Fruit fly (Drosophila melanogaster) whole organism, embryonic: ENCODE measurements around the gene Kr-h1.

Source experiments
- Bteb2 ChIP-seq: fragments of 200-800 bp; sonication (Bioruptor generic); optimal IDR thresholded peaks from 2 replicates; lab custom pipeline; 2016; ENCODE audit warnings: missing biosample characterization, missing genetic modification characterization
- CG11695 ChIP-seq: fragments of 200-800 bp; sonication (Bioruptor generic); IDR thresholded peaks from 3 replicates; pipeline ENCODE4 v1.3.6; 2022; ENCODE audit warnings: missing biosample characterization, missing genetic modification characterization
- CG12659 ChIP-seq: fragments of 200-800 bp; sonication (Bioruptor generic); optimal IDR thresholded peaks from 3 replicates; lab custom pipeline; 2017; ENCODE audit warnings: mild to moderate bottlenecking, missing biosample characterization, missing genetic modification reagents, missing genetic modification characterization
- CG13123 ChIP-seq: fragments of 200-800 bp; sonication (Bioruptor generic); optimal IDR thresholded peaks from 2 replicates; lab custom pipeline; 2016; ENCODE audit warnings: missing biosample characterization, missing genetic modification characterization
- CG13624 ChIP-seq: fragments of 200-800 bp; sonication (Bioruptor generic); optimal IDR thresholded peaks from 2 replicates; lab custom pipeline; 2016; ENCODE audit warnings: missing biosample characterization, missing genetic modification characterization
- CG1603 ChIP-seq: fragments of 200-800 bp; sonication (Bioruptor generic); optimal IDR thresholded peaks from 2 replicates; lab custom pipeline; 2019; ENCODE audit warnings: missing biosample characterization, mild to moderate bottlenecking, missing genetic modification characterization, moderate library complexity
- CG3065 ChIP-seq: fragments of 200-800 bp; sonication (Bioruptor generic); optimal IDR thresholded peaks from 2 replicates; lab custom pipeline; 2016; ENCODE audit warnings: missing biosample characterization, missing genetic modification characterization
- CG31224 ChIP-seq: fragments of 200-800 bp; sonication (Bioruptor generic); IDR thresholded peaks from 2 replicates; pipeline ENCODE4 v1.3.6; 2022; ENCODE audit warnings: missing biosample characterization, missing genetic modification characterization
- CG31388 ChIP-seq: fragments of 200-800 bp; sonication (Bioruptor generic); optimal IDR thresholded peaks from 2 replicates; lab custom pipeline; 2016; ENCODE audit warnings: missing biosample characterization, missing genetic modification characterization
- CG3281 ChIP-seq: fragments of 200-800 bp; sonication (Bioruptor generic); optimal IDR thresholded peaks from 3 replicates; lab custom pipeline; 2017; ENCODE audit warnings: missing biosample characterization, mild to moderate bottlenecking, missing genetic modification characterization
- CG33557 ChIP-seq: fragments of 200-800 bp; sonication (Bioruptor generic); optimal IDR thresholded peaks from 2 replicates; lab custom pipeline; 2019; ENCODE audit warnings: missing biosample characterization, mild to moderate bottlenecking, missing genetic modification characterization, moderate library complexity
- CG6765 ChIP-seq: fragments of 200-800 bp; sonication (Bioruptor generic); optimal IDR thresholded peaks from 3 replicates; lab custom pipeline; 2017; ENCODE audit warnings: missing biosample characterization, mild to moderate bottlenecking, missing genetic modification characterization
- CG8388 ChIP-seq: fragments of 200-800 bp; sonication (Bioruptor generic); optimal IDR thresholded peaks from 2 replicates; lab custom pipeline; 2019; ENCODE audit warnings: missing biosample characterization, mild to moderate bottlenecking, missing genetic modification characterization, moderate library complexity
- CG9437 ChIP-seq: fragments of 200-800 bp; sonication (Bioruptor generic); optimal IDR thresholded peaks from 2 replicates; lab custom pipeline; 2018; ENCODE audit warnings: missing biosample characterization, mild to moderate bottlenecking, missing genetic modification characterization
- CG9797 ChIP-seq: fragments of 200-800 bp; sonication (Bioruptor generic); optimal IDR thresholded peaks from 3 replicates; lab custom pipeline; 2018; ENCODE audit warnings: missing biosample characterization, mild to moderate bottlenecking, missing genetic modification characterization
- CG9876 ChIP-seq: fragments of 200-800 bp; sonication (Bioruptor generic); optimal IDR thresholded peaks from 2 replicates; lab custom pipeline; 2016; ENCODE audit warnings: missing biosample characterization, missing genetic modification characterization
- Camta ChIP-seq: fragments of 200-800 bp; sonication (Bioruptor generic); optimal IDR thresholded peaks from 2 replicates; lab custom pipeline; 2016; ENCODE audit warnings: missing biosample characterization, missing genetic modification characterization
- CoRest ChIP-seq: fragments of 200-800 bp; sonication (Bioruptor generic); optimal IDR thresholded peaks from 3 replicates; lab custom pipeline; 2018; ENCODE audit warnings: missing biosample characterization, mild to moderate bottlenecking, missing genetic modification characterization, moderate library complexity
- D ChIP-seq, 2 experiments: fragments of 200-800 bp in 1 of 2; fragments of >200 bp in 1 of 2; sonication (Bioruptor generic) in 1 of 2; optimal IDR thresholded peaks; 2 replicates in 1 of 2; 3 replicates in 1 of 2; lab custom pipeline; 2017; ENCODE audit warnings: mild to moderate bottlenecking in 1 of 2, missing biosample characterization in 1 of 2, missing genetic modification characterization in 1 of 2, missing genetic modification reagents in 1 of 2
- D19B ChIP-seq: fragments of 200-800 bp; sonication (Bioruptor generic); optimal IDR thresholded peaks from 2 replicates; lab custom pipeline; 2017; ENCODE audit warnings: missing biosample characterization, mild to moderate bottlenecking, missing genetic modification characterization
- Dbx ChIP-seq: fragments of 200-800 bp; sonication (Bioruptor generic); IDR thresholded peaks from 3 replicates; pipeline ENCODE4 v1.3.6; 2022; ENCODE audit warnings: missing biosample characterization, missing genetic modification characterization
- Doc2 ChIP-seq: fragments of 200-800 bp; sonication (Bioruptor generic); IDR thresholded peaks from 2 replicates; pipeline ENCODE4 v1.3.6; 2022; ENCODE audit warnings: missing biosample characterization, missing genetic modification characterization
- Dp ChIP-seq: fragments of 200-800 bp; sonication (Bioruptor generic); optimal IDR thresholded peaks from 2 replicates; lab custom pipeline; 2018; ENCODE audit warnings: missing biosample characterization, mild to moderate bottlenecking, missing genetic modification characterization, moderate library complexity
- E2f1 ChIP-seq: fragments of 200-800 bp; sonication (Bioruptor generic); IDR thresholded peaks from 2 replicates; pipeline ENCODE4 v1.3.6; 2022; ENCODE audit warnings: missing biosample characterization, missing genetic modification characterization
- MTF-1 ChIP-seq: fragments of 200-800 bp; sonication (Bioruptor generic); optimal IDR thresholded peaks from 2 replicates; lab custom pipeline; 2018; ENCODE audit warnings: missing biosample characterization, mild to moderate bottlenecking, missing genetic modification characterization, borderline replicate concordance
- Max ChIP-seq: fragments of 200-800 bp; sonication (Bioruptor generic); optimal IDR thresholded peaks from 2 replicates; lab custom pipeline; 2016; ENCODE audit warnings: missing biosample characterization, mild to moderate bottlenecking, missing genetic modification characterization
- Myb ChIP-seq: fragments of 200-800 bp; sonication (Bioruptor generic); optimal IDR thresholded peaks from 2 replicates; lab custom pipeline; 2016; ENCODE audit warnings: missing biosample characterization, missing genetic modification characterization
- Opbp ChIP-seq: fragments of 200-800 bp; sonication (Bioruptor generic); IDR thresholded peaks from 3 replicates; pipeline ENCODE4 v1.3.6; 2022; ENCODE audit warnings: missing biosample characterization, missing genetic modification characterization; ENCODE audit not compliant: partially characterized antibody
- Six4 ChIP-seq: fragments of 200-800 bp; sonication (Bioruptor generic); optimal IDR thresholded peaks from 2 replicates; lab custom pipeline; 2016; ENCODE audit warnings: missing biosample characterization, missing genetic modification characterization
- Xrp1 ChIP-seq: fragments of 200-800 bp; sonication (Bioruptor generic); IDR thresholded peaks from 2 replicates; pipeline ENCODE4 v1.3.6; 2022; ENCODE audit warnings: missing biosample characterization, missing genetic modification characterization
- ac ChIP-seq: fragments of 200-800 bp; sonication (Bioruptor generic); optimal IDR thresholded peaks from 3 replicates; lab custom pipeline; 2017; ENCODE audit warnings: missing biosample characterization, mild to moderate bottlenecking, missing genetic modification characterization
- bcd ChIP-seq: fragments of 200-800 bp; sonication (Bioruptor generic); optimal IDR thresholded peaks from 2 replicates; lab custom pipeline; 2017; ENCODE audit warnings: missing biosample characterization, mild to moderate bottlenecking, missing genetic modification characterization
- cato ChIP-seq: fragments of 200-800 bp; sonication (Bioruptor generic); optimal IDR thresholded peaks from 2 replicates; lab custom pipeline; 2016; ENCODE audit warnings: missing biosample characterization, missing genetic modification characterization, borderline replicate concordance
- gcm ChIP-seq: fragments of 200-800 bp; sonication (Bioruptor generic); optimal IDR thresholded peaks from 2 replicates; lab custom pipeline; 2019; ENCODE audit warnings: missing biosample characterization, mild to moderate bottlenecking, missing genetic modification characterization, moderate library complexity
- her ChIP-seq: fragments of 200-800 bp; sonication (Bioruptor generic); optimal IDR thresholded peaks from 2 replicates; lab custom pipeline; 2016; ENCODE audit warnings: missing biosample characterization, missing genetic modification characterization
- inv ChIP-seq: fragments of 200-800 bp; sonication (Bioruptor generic); IDR thresholded peaks from 2 replicates; pipeline ENCODE4 v1.3.6; 2022; ENCODE audit warnings: missing biosample characterization, missing genetic modification characterization; ENCODE audit not compliant: partially characterized antibody
- klu ChIP-seq: fragments of 200-800 bp; sonication (Bioruptor generic); IDR thresholded peaks from 2 replicates; pipeline ENCODE4 v1.3.6; 2022; ENCODE audit warnings: missing biosample characterization, missing genetic modification characterization
- lola ChIP-seq, 3 experiments: fragments of >200 bp in 2 of 3; fragments of 200-800 bp in 1 of 3; sonication (Bioruptor generic) in 1 of 3; optimal IDR thresholded peaks; 2 replicates each; lab custom pipeline; 2017 to 2019; ENCODE audit warnings: missing biosample characterization in 3 of 3, missing genetic modification characterization in 3 of 3, mild to moderate bottlenecking in 1 of 3, moderate library complexity in 1 of 3
- mirr ChIP-seq: fragments of 200-800 bp; sonication (Bioruptor generic); optimal IDR thresholded peaks from 3 replicates; lab custom pipeline; 2018; ENCODE audit warnings: missing biosample characterization, mild to moderate bottlenecking, missing genetic modification characterization
- mld ChIP-seq: fragments of 200-800 bp; sonication (Bioruptor generic); IDR thresholded peaks from 3 replicates; pipeline ENCODE4 v1.3.6; 2022; ENCODE audit warnings: missing biosample characterization, missing genetic modification characterization; ENCODE audit not compliant: partially characterized antibody
- p53 ChIP-seq: fragments of 200-800 bp; sonication (Bioruptor generic); optimal IDR thresholded peaks from 2 replicates; lab custom pipeline; 2016; ENCODE audit warnings: missing biosample characterization, missing genetic modification characterization
- pnt ChIP-seq: fragments of 200-800 bp; sonication (Bioruptor generic); optimal IDR thresholded peaks from 3 replicates; lab custom pipeline; 2016; ENCODE audit warnings: missing biosample characterization, missing genetic modification characterization
- pros ChIP-seq: fragments of 200-800 bp; sonication (Bioruptor generic); optimal IDR thresholded peaks from 3 replicates; lab custom pipeline; 2019; ENCODE audit warnings: missing biosample characterization, mild to moderate bottlenecking, missing genetic modification characterization, moderate library complexity
- sc ChIP-seq, 3 experiments: fragments of >200 bp in 2 of 3; fragments of 200-800 bp in 1 of 3; sonication (Bioruptor generic) in 1 of 3; optimal IDR thresholded peaks; 2 replicates in 2 of 3; 3 replicates in 1 of 3; lab custom pipeline; 2017; ENCODE audit warnings: mild to moderate bottlenecking in 1 of 3, missing biosample characterization in 1 of 3, missing genetic modification characterization in 1 of 3, missing genetic modification reagents in 1 of 3
- sens ChIP-seq: fragments of 200-800 bp; sonication (Bioruptor generic); peaks from one replicate; lab custom pipeline; 2016; ENCODE audit warnings: missing biosample characterization, missing genetic modification characterization
- slp2 ChIP-seq: fragments of 200-800 bp; sonication (Bioruptor generic); optimal IDR thresholded peaks from 2 replicates; lab custom pipeline; 2016; ENCODE audit warnings: missing biosample characterization, missing genetic modification characterization
- sug ChIP-seq: fragments of 200-800 bp; optimal IDR thresholded peaks from 2 replicates; lab custom pipeline; 2019; ENCODE audit warnings: missing biosample characterization, mild to moderate bottlenecking, missing genetic modification characterization, moderate library complexity
- ttk ChIP-seq: fragments of 200-800 bp; sonication (Bioruptor generic); IDR thresholded peaks from 2 replicates; pipeline ENCODE4 v2.1.2; 2022; ENCODE audit warnings: missing biosample characterization, missing genetic modification characterization

Gene Kr-h1

DNA sequence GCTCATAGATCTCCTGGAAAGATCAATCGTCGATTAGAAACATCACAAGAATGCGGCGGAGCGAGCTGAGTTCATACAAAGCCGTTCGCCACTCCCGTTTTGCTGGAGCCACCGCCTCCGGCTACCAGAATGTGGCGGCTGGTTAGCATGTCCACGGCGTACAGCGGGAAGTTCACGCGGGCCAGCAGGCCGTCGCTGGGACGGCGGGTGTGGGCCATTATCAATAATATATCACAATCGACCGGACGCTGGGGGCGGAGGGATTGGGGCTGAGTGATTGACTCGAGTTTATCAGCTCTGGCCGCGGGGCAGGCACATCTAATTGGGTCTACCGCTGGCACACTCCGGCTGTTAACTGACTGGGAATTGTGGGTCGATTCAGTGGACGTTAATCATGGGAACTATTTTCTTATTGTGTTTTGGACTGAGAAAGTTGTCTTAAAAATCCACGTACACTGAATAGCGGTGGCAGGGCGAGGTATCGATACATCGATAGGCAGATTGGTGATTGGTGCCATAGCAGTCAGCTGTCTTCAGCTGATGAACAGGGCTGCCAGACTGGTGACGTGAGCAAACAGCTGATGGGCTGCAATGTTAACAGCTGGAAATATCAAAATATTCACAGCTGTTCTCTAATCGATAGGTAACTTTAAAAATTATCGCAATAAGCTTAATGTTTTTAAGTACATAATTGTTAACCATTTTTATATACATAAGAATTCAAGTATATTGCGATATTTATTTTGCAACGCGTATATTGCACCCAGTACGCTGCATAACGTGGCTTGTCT, 16.3 kb downstream of the Kr-h1 start, which contains the start of gene CG9175 (continued):
- TF ChIP-seq D19B (no peak), CG9876 (GFP tag; lab: Kevin White, UChicago) (no peak), pros (GFP tag; lab: Kevin White, UChicago) (peak; percentile 17), CG3281 (GFP tag; lab: Kevin White, UChicago) (no peak), CG9797 (GFP tag; lab: Kevin White, UChicago) (peak; percentile 57), slp2 (GFP tag; lab: Kevin White, UChicago) (no peak), ttk (GFP tag; lab: Robert Waterston, UW) (no peak), CoRest (peak; percentile 33), MTF-1 (GFP tag; lab: Kevin White, UChicago) (peak; percentile 21), CG11695 (0 out of 3 replicates have a peak, but pooled peaks have one; percentile 37), sens (GFP tag; lab: Kevin White, UChicago) (peak; percentile 83), inv (GFP tag; lab: Robert Waterston, UW) (peak; percentile 94), CG13624 (peak; percentile 68), Myb (peak; percentile 68), pnt (peak; percentile 12), CG31224 (GFP tag; lab: Robert Waterston, UW) (no peak), mld (peak; percentile 88), sc (optimal IDR thresholded peaks at IDR 0.05; lab: Kevin White, UChicago) (no peak), sc (GFP tag; optimal IDR thresholded peaks at IDR 0.05; lab: Kevin White, UChicago) (no peak), CG9437 (GFP tag; lab: Kevin White, UChicago) (no peak), bcd (GFP tag; lab: Kevin White, UChicago) (peak; percentile 43), lola (GFP tag; optimal IDR thresholded peaks at IDR 0.05; lab: Kevin White, UChicago) (no peak), CG8388 (GFP tag; lab: Kevin White, UChicago) (peak; percentile 40), CG1603 (tag; lab: Kevin White, UChicago) (peak; percentile 90), CG12659 (GFP tag; lab: Kevin White, UChicago) (peak; percentile 88), gcm (peak; percentile 28), klu (GFP tag; lab: Robert Waterston, UW) (no peak), CG3065 (GFP tag; lab: Kevin White, UChicago) (no peak), ac (GFP tag; lab: Kevin White, UChicago) (no peak), Six4 (GFP tag; lab: Kevin White, UChicago) (no peak), p53 (GFP tag; lab: Kevin White, UChicago) (peak; percentile 44), Dp (peak; percentile 61), CG31388 (GFP tag; lab: Kevin White, UChicago) (no peak), Bteb2 (GFP tag; lab: Kevin White, UChicago) (no peak), mirr (GFP tag; lab: Kevin White, UChicago) (peak; percentile 43), Dbx (GFP tag; lab: Robert Waterston, UW) (peak; percentile 56; the same call in 2 of the 3 replicates), her (GFP tag; lab: Kevin White, UChicago) (peak; percentile 72), E2f1 (GFP tag; lab: Robert Waterston, UW) (no peak), Max (GFP tag; lab: Kevin White, UChicago) (no peak), cato (GFP tag; lab: Kevin White, UChicago) (no peak), Xrp1 (GFP tag; lab: Robert Waterston, UW) (0 out of 2 replicates have a peak, but pooled peaks have one; percentile 14), D (optimal IDR thresholded peaks at IDR 0.05; lab: Kevin White, UChicago) (peak; percentile 58), D (GFP tag; optimal IDR thresholded peaks at IDR 0.05; lab: Kevin White, UChicago) (no peak), Camta (GFP tag; lab: Kevin White, UChicago) (peak; percentile 3), Doc2 (no peak), CG6765 (no peak), sug (tag; lab: Kevin White, UChicago) (peak; percentile 62), Opbp (peak; percentile 97), CG33557 (GFP tag; lab: Kevin White, UChicago) (no peak), CG13123 (GFP tag; lab: Kevin White, UChicago) (no peak)
